Worm (Caenorhabditis elegans) whole organism, L4 larva: Measurements from ENCODE around the gene R10D12.7.

ENCODE experiments used
- F26F4.8 ChIP-seq: fragments of 200-800 bp; sonication (Bioruptor generic); conservative IDR thresholded peaks from 2 replicates; pipeline ENCODE4 v1.3.6; 2022; ENCODE audit warnings: missing genetic modification characterization, missing compliant biosample characterization
- ZK337.2 ChIP-seq: fragments of 200-800 bp; sonication (Bioruptor generic); IDR thresholded peaks from 2 replicates; pipeline ENCODE4 v1.3.6; 2022; ENCODE audit warnings: missing genetic modification reagents, missing genetic modification characterization, missing compliant biosample characterization
- ama-1 ChIP-seq: fragments of 150-350 bp; optimal IDR thresholded peaks from 2 replicates; lab custom pipeline; 2014; ENCODE audit warnings: inconsistent platforms, mixed read lengths
- ceh-82 ChIP-seq: sonication (generic microtip); optimal IDR thresholded peaks from 2 replicates; lab custom pipeline; 2017; ENCODE audit warnings: missing biosample characterization, missing genetic modification characterization
- ces-1 ChIP-seq: fragments of 150-350 bp; sonication (generic microtip); optimal IDR thresholded peaks from 4 replicates; lab custom pipeline; 2014; ENCODE audit warnings: missing biosample characterization, missing genetic modification reagents, missing genetic modification characterization
- daf-12 ChIP-seq: fragments of 150-350 bp; optimal IDR thresholded peaks from 2 replicates; lab custom pipeline; 2014; ENCODE audit warnings: missing biosample characterization, missing genetic modification reagents, missing genetic modification characterization
- egl-27 ChIP-seq: sonication (generic microtip); optimal IDR thresholded peaks from 3 replicates; lab custom pipeline; 2017; ENCODE audit warnings: missing biosample characterization, missing genetic modification reagents, missing genetic modification characterization
- lin-39 ChIP-seq: fragments of 150-350 bp; optimal IDR thresholded peaks from 2 replicates; lab custom pipeline; 2014; ENCODE audit warnings: missing biosample characterization, missing genetic modification reagents, missing genetic modification characterization
- nhr-28 ChIP-seq: fragments of 150-350 bp; optimal IDR thresholded peaks from 2 replicates; lab custom pipeline; 2014; ENCODE audit warnings: missing biosample characterization, missing genetic modification characterization
- nhr-6 ChIP-seq: fragments of 150-350 bp; optimal IDR thresholded peaks from 2 replicates; lab custom pipeline; 2014; ENCODE audit warnings: missing biosample characterization, missing genetic modification characterization
- pha-4 ChIP-seq, 2 experiments: fragments of 150-350 bp in 1 of 2; fragments of 200-800 bp in 1 of 2; sonication (Bioruptor generic) in 1 of 2; IDR thresholded peaks in 1 of 2; optimal IDR thresholded peaks in 1 of 2; 2 replicates each; pipeline versions ENCODE4 v1.3.6 to Lab custom; 2014 to 2022; ENCODE audit warnings: missing genetic modification characterization in 2 of 2, missing genetic modification reagents in 2 of 2, missing biosample characterization in 1 of 2, missing compliant biosample characterization in 1 of 2
- snpc-1.2 ChIP-seq: fragments of 200-800 bp; sonication (Bioruptor generic); IDR thresholded peaks from 2 replicates; pipeline ENCODE4 v1.3.6; 2022; ENCODE audit warnings: missing genetic modification reagents, missing genetic modification characterization, missing compliant biosample characterization

DNA sequence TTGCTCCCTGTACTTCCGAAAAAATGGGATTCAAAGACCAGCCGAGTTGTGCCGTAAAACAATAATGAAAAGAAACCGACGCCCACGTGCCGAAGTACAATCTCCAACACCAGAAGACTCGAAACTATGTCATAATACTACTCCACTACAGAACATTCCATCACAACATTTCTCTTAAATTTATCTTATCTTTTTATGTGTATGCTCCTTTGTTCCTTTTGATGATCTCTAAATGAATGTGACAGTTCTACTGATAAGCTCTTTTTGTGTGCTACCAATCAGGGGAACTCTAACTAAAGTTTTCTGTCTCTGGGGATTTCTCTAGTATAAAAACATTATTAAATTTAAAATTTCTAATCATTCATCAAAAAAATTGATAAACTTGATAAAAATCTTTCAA is 37.0 kb downstream of the R10D12.7 start:
- TF ChIP-seq lin-39 (tag; lab: Kevin White, UChicago) (no peak), nhr-28 (peak; percentile 88), pha-4 (GFP tag; IDR thresholded peaks at IDR 0.05; lab: Robert Waterston, UW) (peak; percentile 50; the same call in 1 of the 2 replicates), pha-4 (tag; optimal IDR thresholded peaks at IDR 0.05; lab: Kevin White, UChicago) (no peak), ama-1 (no peak), ces-1 (GFP tag; lab: Kevin White, UChicago) (no peak), egl-27 (tag; lab: Kevin White, UChicago) (no peak), nhr-6 (tag; lab: Kevin White, UChicago) (no peak), ZK337.2 (GFP tag; lab: Robert Waterston, UW) (no peak), ceh-82 (tag; lab: Kevin White, UChicago) (no peak), daf-12 (no peak), F26F4.8 (GFP tag; lab: Robert Waterston, UW) (no peak), snpc-1.2 (GFP tag; lab: Robert Waterston, UW) (no peak)
